Worm (Caenorhabditis elegans): Measurements from ENCODE around the gene Y7A5A.6.

DNA sequence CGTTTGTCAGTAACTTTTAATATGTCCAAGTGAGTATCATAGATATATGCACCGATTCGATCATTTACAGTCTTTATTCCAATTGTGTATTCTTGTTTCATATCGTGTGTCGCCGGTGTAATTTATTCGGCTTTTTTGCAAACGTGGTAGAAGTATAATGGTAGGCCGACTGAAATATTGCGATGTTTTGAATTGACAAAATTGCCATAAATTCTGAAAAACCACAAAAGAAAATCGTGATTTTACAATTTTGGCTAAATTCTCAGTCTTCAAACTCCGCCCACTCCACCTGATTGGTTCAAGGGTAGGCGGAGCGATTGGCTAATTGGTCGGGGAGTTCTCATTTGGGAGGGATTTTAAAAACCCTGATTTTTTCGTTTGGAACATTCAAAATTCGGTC lies 14.9 kb downstream of the Y7A5A.6 start, which contains the start of gene Y7A5A.3:
- no peak for TF ChIP-seq nhr-28 (tag; optimal IDR thresholded peaks at IDR 0.05)
- TF ChIP-seq zag-1 (tag; optimal IDR thresholded peaks at IDR 0.05), result no peak
- TF ChIP-seq unc-130 (tag; optimal IDR thresholded peaks at IDR 0.05), result no peak
- TF ChIP-seq nhr-47 (tag; optimal IDR thresholded peaks at IDR 0.05), result no peak
- no peak for TF ChIP-seq lin-39 (tag; optimal IDR thresholded peaks at IDR 0.05)
- no peak for TF ChIP-seq lin-13 (GFP tag; optimal IDR thresholded peaks at IDR 0.05)
- no peak for TF ChIP-seq snpc-4 (tag; optimal IDR thresholded peaks at IDR 0.05)
- TF ChIP-seq zip-4 (GFP tag; optimal IDR thresholded peaks at IDR 0.05), result no peak
- TF ChIP-seq ama-1 (optimal IDR thresholded peaks at IDR 0.05), result no peak
- TF ChIP-seq lsy-2 (tag; optimal IDR thresholded peaks at IDR 0.05), result no peak
- TF ChIP-seq lir-3 (tag; optimal IDR thresholded peaks at IDR 0.05; ENCODE audit: poor library complexity), result no peak
- no peak for TF ChIP-seq jun-1 (tag; optimal IDR thresholded peaks at IDR 0.05)
- no peak for TF ChIP-seq mdl-1 (tag; optimal IDR thresholded peaks at IDR 0.05)
- no peak for TF ChIP-seq pag-3 (tag; optimal IDR thresholded peaks at IDR 0.05; ENCODE audit: borderline replicate concordance, insufficient read depth)

All from whole organism, L1 larva.